Worm (Caenorhabditis elegans): Measurements from ENCODE around the gene sre-49.

The sre-49 gene

DNA sequence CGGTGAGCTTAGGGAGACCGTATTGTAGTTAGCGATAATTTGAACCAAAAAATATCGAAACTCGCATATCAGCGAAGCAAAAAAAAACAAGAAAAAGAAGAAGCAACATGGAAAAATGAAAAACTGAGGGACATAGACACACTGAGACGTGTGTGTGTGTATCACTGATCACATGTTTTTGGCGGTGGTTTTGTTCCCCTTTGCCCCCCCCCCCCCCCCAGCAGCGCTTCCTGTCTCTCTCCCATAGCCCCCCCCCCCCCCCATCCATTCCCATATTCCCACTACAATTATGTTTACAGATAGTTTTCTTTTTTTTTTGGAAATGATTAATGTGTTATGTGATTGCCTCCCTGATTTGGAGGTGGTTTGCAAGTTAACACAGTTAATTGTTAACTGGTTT, 50.6 kb downstream of the sre-49 start:
- TF ChIP-seq unc-62 (GFP tag; optimal IDR thresholded peaks at IDR 0.05), result no peak
